Worm (Caenorhabditis elegans): ENCODE measurements around the gene mab-10.

The mab-10 gene

ce11 chrII:10527649-10528134, at the start of gene mab-10:
Gene mab-10 (plus strand): TSS chrII:10528084.
- no peak for TF ChIP-seq tag-97 (GFP tag; IDR thresholded peaks at IDR 0.05)
- TF ChIP-seq mdt-29 (GFP tag; IDR thresholded peaks at IDR 0.05) = no peak
- TF ChIP-seq ces-1 (GFP tag; optimal IDR thresholded peaks at IDR 0.05) = no peak
- 0 out of 4 replicates have a peak, but pooled peaks of 1 of the 2 experiments have one; percentile 25 for TF ChIP-seq madf-5 (GFP tag; IDR thresholded peaks at IDR 0.05)
- no peak for TF ChIP-seq F10B5.3 (tag; optimal IDR thresholded peaks at IDR 0.05)
- peak; percentile 78 for TF ChIP-seq hmg-1.1 (GFP tag; IDR thresholded peaks at IDR 0.05)
- TF ChIP-seq aly-2 (tag; optimal IDR thresholded peaks at IDR 0.05) = no peak
- 0 out of 2 replicates have a peak, but pooled peaks have one; percentile 47 for TF ChIP-seq T26A8.4 (GFP tag; IDR thresholded peaks at IDR 0.05)
- no peak for TF ChIP-seq cey-2 (tag; optimal IDR thresholded peaks at IDR 0.05; ENCODE audit: borderline replicate concordance, insufficient read depth)
- TF ChIP-seq spr-1 (tag; optimal IDR thresholded peaks at IDR 0.05) = no peak
- peak; percentile 17 for TF ChIP-seq F37D6.2 (tag; optimal IDR thresholded peaks at IDR 0.05)
- TF ChIP-seq ctbp-1 (GFP tag; IDR thresholded peaks at IDR 0.05) = 0 out of 2 replicates have a peak, but pooled peaks have one; percentile 41
- no peak for TF ChIP-seq ceh-82 (tag; optimal IDR thresholded peaks at IDR 0.05)
- no peak for TF ChIP-seq lir-3 (tag; optimal IDR thresholded peaks at IDR 0.05)
- TF ChIP-seq dmd-6 (GFP tag; IDR thresholded peaks at IDR 0.05) = peak; percentile 44
- TF ChIP-seq nhr-11 (tag; optimal IDR thresholded peaks at IDR 0.05) = peak; percentile 37
- peak; percentile 55 for TF ChIP-seq mes-2 (tag; optimal IDR thresholded peaks at IDR 0.05; ENCODE audit: poor library complexity, severe bottlenecking)
- peak in 1 of 2 experiments; percentile 53 for TF ChIP-seq lsy-2 (tag; optimal IDR thresholded peaks at IDR 0.05)
- peak; percentile 64 for TF ChIP-seq nhr-28 (tag; optimal IDR thresholded peaks at IDR 0.05)
- TF ChIP-seq daf-19 (GFP tag; conservative IDR thresholded peaks at IDR 0.05) = no peak
- no peak for TF ChIP-seq attf-4 (tag; optimal IDR thresholded peaks at IDR 0.05)
- peak; percentile 14 to 80 for TF ChIP-seq mdl-1 (tag; optimal IDR thresholded peaks at IDR 0.05)
- peak; percentile 85 for TF ChIP-seq nhr-25 (tag; optimal IDR thresholded peaks at IDR 0.05; ENCODE audit: borderline replicate concordance, insufficient read depth)
- TF ChIP-seq hlh-11 (tag; optimal IDR thresholded peaks at IDR 0.05) = peak; percentile 90
- TF ChIP-seq hlh-30 (tag; optimal IDR thresholded peaks at IDR 0.05; ENCODE audit: insufficient read depth) = peak; percentile 85
- TF ChIP-seq nhr-10 (tag; optimal IDR thresholded peaks at IDR 0.05) = no peak
- peak; percentile 46; the same call in 1 of the 2 replicates for TF ChIP-seq ceh-20 (GFP tag; IDR thresholded peaks at IDR 0.05)
- no peak for TF ChIP-seq lin-39 (tag; optimal IDR thresholded peaks at IDR 0.05)
- peak in 1 of 2 experiments; percentile 63 for TF ChIP-seq hif-1 (tag; optimal IDR thresholded peaks at IDR 0.05)
- peak; percentile 71; the same call in 1 of the 2 replicates for TF ChIP-seq php-3 (GFP tag; IDR thresholded peaks at IDR 0.05)
- no peak for TF ChIP-seq D1046.2 (GFP tag; IDR thresholded peaks at IDR 0.05)
- 0 out of 2 replicates have a peak, but pooled peaks have one; percentile 7 for TF ChIP-seq lim-7 (GFP tag; IDR thresholded peaks at IDR 0.05)
- TF ChIP-seq nhr-102 (tag; optimal IDR thresholded peaks at IDR 0.05) = peak; percentile 17
- TF ChIP-seq gei-8 (GFP tag; optimal IDR thresholded peaks at IDR 0.05) = peak; percentile 20
- TF ChIP-seq Y48G9A.11 (GFP tag; IDR thresholded peaks at IDR 0.05) = no peak
- no peak for TF ChIP-seq daf-8 (GFP tag; IDR thresholded peaks at IDR 0.05)
- TF ChIP-seq lin-38 (GFP tag; IDR thresholded peaks at IDR 0.05) = 0 out of 2 replicates have a peak, but pooled peaks have one; percentile 19
- no peak for TF ChIP-seq unc-130 (GFP tag; optimal IDR thresholded peaks at IDR 0.05)
- TF ChIP-seq pha-4 (GFP tag; IDR thresholded peaks at IDR 0.05) = peak; percentile 17; the same call in 1 of the 2 replicates
- TF ChIP-seq pha-4 (tag; optimal IDR thresholded peaks at IDR 0.05) = peak; percentile 49
- 0 out of 2 replicates have a peak, but pooled peaks have one; percentile 19 for TF ChIP-seq F44E2.7 (GFP tag; IDR thresholded peaks at IDR 0.05)
- peak; percentile 46 for TF ChIP-seq nhr-6 (tag; optimal IDR thresholded peaks at IDR 0.05)
- peak; percentile 52 for TF ChIP-seq rbr-2 (tag; optimal IDR thresholded peaks at IDR 0.05)
- TF ChIP-seq ztf-7 (tag; optimal IDR thresholded peaks at IDR 0.05) = no peak
- TF ChIP-seq nhr-77 (tag; optimal IDR thresholded peaks at IDR 0.05) = no peak
- no peak for TF ChIP-seq tra-1 (GFP tag; IDR thresholded peaks at IDR 0.05)
- TF ChIP-seq nhr-48 (tag; optimal IDR thresholded peaks at IDR 0.05) = peak; percentile 20
- peak in 1 of 2 experiments; percentile 26 for TF ChIP-seq daf-16 (GFP tag; optimal IDR thresholded peaks at IDR 0.05)
- peak; percentile 40 for TF ChIP-seq daf-16 (tag; optimal IDR thresholded peaks at IDR 0.05)
- peak; percentile 73 for TF ChIP-seq aha-1 (tag)
